Fruit fly (Drosophila melanogaster) whole organism, wandering third instar larva: Measurements from ENCODE around the gene Polr3I.
A peak's percentile ranks its signal among the peaks of the same experiment; 100 is the strongest.

Experiments used
- Abd-B ChIP-seq: fragments of >200 bp; optimal IDR thresholded peaks from 2 replicates; lab custom pipeline; 2017; ENCODE audit warnings: missing biosample characterization, missing genetic modification characterization
- CG32264 ChIP-seq: fragments of 200-800 bp; sonication (Bioruptor generic); optimal IDR thresholded peaks from 2 replicates; lab custom pipeline; 2016; ENCODE audit warnings: missing biosample characterization, missing genetic modification characterization
- CG9705 ChIP-seq: fragments of 200-800 bp; sonication (Bioruptor generic); optimal IDR thresholded peaks from 2 replicates; lab custom pipeline; 2018; ENCODE audit warnings: missing biosample characterization, mild to moderate bottlenecking, missing genetic modification characterization
- CrebA ChIP-seq: fragments of 200-800 bp; sonication (Bioruptor generic); optimal IDR thresholded peaks from 2 replicates; lab custom pipeline; 2016; ENCODE audit warnings: missing biosample characterization, mild to moderate bottlenecking, missing genetic modification characterization, borderline replicate concordance
- Dfd ChIP-seq: fragments of >200 bp; optimal IDR thresholded peaks from 2 replicates; lab custom pipeline; 2017; ENCODE audit warnings: missing biosample characterization, missing genetic modification characterization
- Dif ChIP-seq: fragments of 200-275, 200-300 bp; sonication (Bioruptor generic); optimal IDR thresholded peaks from 2 replicates; lab custom pipeline; 2018; ENCODE audit warnings: missing biosample characterization, missing genetic modification characterization; ENCODE audit not compliant: partially characterized antibody
- GATAd ChIP-seq: sonication (Bioruptor generic); optimal IDR thresholded peaks from 2 replicates; lab custom pipeline; 2016; ENCODE audit warnings: missing biosample characterization, missing genetic modification characterization
- HLH106 ChIP-seq: fragments of 200-800 bp; optimal IDR thresholded peaks from 3 replicates; lab custom pipeline; 2019; ENCODE audit warnings: missing biosample characterization, mild to moderate bottlenecking, missing genetic modification characterization, moderate library complexity
- Hnf4 ChIP-seq: fragments of 200-800 bp; sonication (Bioruptor generic); optimal IDR thresholded peaks from 2 replicates; lab custom pipeline; 2016; ENCODE audit warnings: missing biosample characterization, mild to moderate bottlenecking, missing genetic modification characterization
- Hr78 ChIP-seq: fragments of >200 bp; optimal IDR thresholded peaks from 2 replicates; lab custom pipeline; 2017; ENCODE audit warnings: missing biosample characterization, missing genetic modification characterization
- Hr83 ChIP-seq: fragments of 200-300 bp; sonication (Bioruptor generic); optimal IDR thresholded peaks from 2 replicates; lab custom pipeline; 2016; ENCODE audit warnings: missing biosample characterization, mild to moderate bottlenecking, missing genetic modification characterization, moderate library complexity; ENCODE audit not compliant: poor library complexity, severe bottlenecking
- Jra ChIP-seq: sonication (Bioruptor generic); optimal IDR thresholded peaks from 2 replicates; lab custom pipeline; 2016; ENCODE audit warnings: missing biosample characterization, missing genetic modification characterization
- Mio ChIP-seq: sonication (Bioruptor generic); optimal IDR thresholded peaks from 2 replicates; lab custom pipeline; 2016; ENCODE audit warnings: missing biosample characterization, missing genetic modification characterization
- Myc ChIP-seq: fragments of >200 bp; optimal IDR thresholded peaks from 2 replicates; lab custom pipeline; 2017
- N ChIP-seq: fragments of >200 bp; optimal IDR thresholded peaks from 2 replicates; lab custom pipeline; 2018; ENCODE audit warnings: missing biosample characterization, missing external identifiers, missing genetic modification characterization
- OdsH ChIP-seq: fragments of 200-800 bp; sonication (Bioruptor generic); optimal IDR thresholded peaks from 2 replicates; lab custom pipeline; 2016; ENCODE audit warnings: missing biosample characterization, mild to moderate bottlenecking, missing genetic modification characterization
- Rel ChIP-seq, 2 experiments: fragments of 200-800 bp; sonication (Bioruptor generic) in 1 of 2; optimal IDR thresholded peaks; 2 replicates in 1 of 2; 3 replicates in 1 of 2; lab custom pipeline; 2016 to 2019; ENCODE audit warnings: mild to moderate bottlenecking in 2 of 2, missing biosample characterization in 2 of 2, missing genetic modification characterization in 2 of 2, moderate library complexity in 1 of 2
- Sp1 ChIP-seq: fragments of 200-800 bp; sonication (Bioruptor generic); optimal IDR thresholded peaks from 3 replicates; lab custom pipeline; 2019; ENCODE audit warnings: missing biosample characterization, mild to moderate bottlenecking, missing genetic modification characterization, moderate library complexity
- Vsx2 ChIP-seq: fragments of 200-300, 225-300 bp; sonication (Bioruptor generic); optimal IDR thresholded peaks from 2 replicates; lab custom pipeline; 2018; ENCODE audit warnings: missing biosample characterization, missing genetic modification characterization; ENCODE audit not compliant: partially characterized antibody
- br ChIP-seq: fragments of 200-800 bp; sonication (Bioruptor generic); optimal IDR thresholded peaks from 2 replicates; lab custom pipeline; 2016; ENCODE audit warnings: missing biosample characterization, missing genetic modification characterization
- brk ChIP-seq: fragments of 200-800 bp; sonication (Bioruptor generic); optimal IDR thresholded peaks from 2 replicates; lab custom pipeline; 2016; ENCODE audit warnings: missing biosample characterization, mild to moderate bottlenecking, missing genetic modification characterization
- dl ChIP-seq, 2 experiments: fragments of 175-275, 200-275 bp in 1 of 2; fragments of 200-275 bp in 1 of 2; sonication (Bioruptor generic); optimal IDR thresholded peaks; lab custom pipeline; 2018; ENCODE audit warnings: mild to moderate bottlenecking in 2 of 2, missing biosample characterization in 2 of 2, missing genetic modification characterization in 2 of 2, moderate library complexity in 2 of 2; ENCODE audit not compliant: partially characterized antibody in 2 of 2, insufficient read depth in 1 of 2
- dmrt93B ChIP-seq: fragments of 200-800 bp; sonication (Bioruptor generic); optimal IDR thresholded peaks from 2 replicates; lab custom pipeline; 2018; ENCODE audit warnings: missing biosample characterization, mild to moderate bottlenecking, missing genetic modification characterization
- dsf ChIP-seq: sonication (Bioruptor generic); optimal IDR thresholded peaks from 2 replicates; lab custom pipeline; 2016; ENCODE audit warnings: missing biosample characterization, missing genetic modification characterization, borderline replicate concordance
- ey ChIP-seq: fragments of 200-800 bp; sonication (Bioruptor generic); optimal IDR thresholded peaks from 2 replicates; lab custom pipeline; 2016; ENCODE audit warnings: missing biosample characterization, missing genetic modification characterization
- foxo ChIP-seq, 2 experiments: fragments of 200-800 bp; sonication (Bioruptor generic); optimal IDR thresholded peaks; 2 replicates in 1 of 2; 3 replicates in 1 of 2; lab custom pipeline; 2016 to 2017; ENCODE audit warnings: missing biosample characterization in 2 of 2, missing genetic modification characterization in 2 of 2
- fru ChIP-seq: fragments of 200-800 bp; sonication (Bioruptor generic); optimal IDR thresholded peaks from 3 replicates; lab custom pipeline; 2016; ENCODE audit warnings: missing biosample characterization, mild to moderate bottlenecking, missing genetic modification characterization
- h ChIP-seq: fragments of 200-800 bp; sonication (Bioruptor generic); optimal IDR thresholded peaks from 3 replicates; lab custom pipeline; 2016; ENCODE audit warnings: missing biosample characterization, mild to moderate bottlenecking, missing genetic modification characterization
- lola ChIP-seq: fragments of >200 bp; optimal IDR thresholded peaks from 2 replicates; lab custom pipeline; 2017; ENCODE audit warnings: missing biosample characterization, missing genetic modification characterization
- pan ChIP-seq: fragments of >200 bp; optimal IDR thresholded peaks from 2 replicates; lab custom pipeline; 2017
- psq ChIP-seq: fragments of 200-800 bp; sonication (Bioruptor generic); optimal IDR thresholded peaks from 3 replicates; lab custom pipeline; 2017; ENCODE audit warnings: missing biosample characterization, mild to moderate bottlenecking, missing genetic modification characterization, moderate library complexity
- rgr ChIP-seq: fragments of 200-800 bp; sonication (Bioruptor generic); optimal IDR thresholded peaks from 3 replicates; lab custom pipeline; 2016; ENCODE audit warnings: missing biosample characterization, mild to moderate bottlenecking, missing genetic modification characterization
- sage ChIP-seq: fragments of 200-800 bp; sonication (Bioruptor generic); optimal IDR thresholded peaks from 2 replicates; lab custom pipeline; 2016; ENCODE audit warnings: missing biosample characterization, mild to moderate bottlenecking, missing genetic modification characterization
- sv ChIP-seq: fragments of 200-800 bp; sonication (Bioruptor generic); optimal IDR thresholded peaks from 3 replicates; lab custom pipeline; 2016; ENCODE audit warnings: missing biosample characterization, missing genetic modification characterization
- tai ChIP-seq: sonication (Bioruptor generic); optimal IDR thresholded peaks from 2 replicates; lab custom pipeline; 2016; ENCODE audit warnings: missing biosample characterization, missing genetic modification characterization
- usp ChIP-seq: fragments of >200 bp; optimal IDR thresholded peaks from 2 replicates; lab custom pipeline; 2017; ENCODE audit warnings: missing biosample characterization, missing genetic modification characterization
- woc ChIP-seq: sonication (Bioruptor generic); optimal IDR thresholded peaks from 2 replicates; lab custom pipeline; 2016; ENCODE audit warnings: missing biosample characterization, mild to moderate bottlenecking, missing genetic modification characterization

The Polr3I gene

dm6 chrX:16918767-16919336 is 34.5 kb downstream of the Polr3I start:
- TF ChIP-seq tai (GFP tag; lab: Kevin White, UChicago): no peak
- TF ChIP-seq Sp1 (GFP tag; lab: Kevin White, UChicago): peak; percentile 28
- no peak for TF ChIP-seq Rel (GFP tag; optimal IDR thresholded peaks at IDR 0.05; lab: Kevin White, UChicago)
- peak; percentile 26 for TF ChIP-seq Rel (tag; optimal IDR thresholded peaks at IDR 0.05; lab: Kevin White, UChicago)

dm6 chrX:16920682-16921286 is 36.4 kb downstream of the Polr3I start:
- TF ChIP-seq sage (GFP tag; lab: Kevin White, UChicago) (no peak), ey (no peak), tai (GFP tag; lab: Kevin White, UChicago) (no peak), sv (GFP tag; lab: Kevin White, UChicago) (no peak), Hr78 (GFP tag; lab: Kevin White, UChicago) (no peak), pan (lab: Kevin White, UChicago) (no peak), dl (GFP tag; optimal IDR thresholded peaks at IDR 0.05; lab: Kevin White, UChicago; ENCODE audit: insufficient read depth in 1 of 2, partially characterized antibody in 2 of 2) (no peak), CG9705 (GFP tag; lab: Kevin White, UChicago) (no peak), Jra (GFP tag; lab: Kevin White, UChicago) (no peak), fru (GFP tag; lab: Kevin White, UChicago) (no peak), dsf (GFP tag; lab: Kevin White, UChicago) (no peak), Mio (GFP tag; lab: Kevin White, UChicago) (no peak)

- no peak for TF ChIP-seq Rel (GFP tag; optimal IDR thresholded peaks at IDR 0.05; lab: Kevin White, UChicago)
- TF ChIP-seq Rel (tag; optimal IDR thresholded peaks at IDR 0.05; lab: Kevin White, UChicago): no peak
- TF ChIP-seq OdsH (GFP tag; lab: Kevin White, UChicago): no peak
- TF ChIP-seq Jra (GFP tag; lab: Kevin White, UChicago): no peak
- no peak for TF ChIP-seq Myc (lab: Kevin White, UChicago)
- TF ChIP-seq Hr83 (GFP tag; lab: Kevin White, UChicago): no peak
- no peak for TF ChIP-seq Sp1 (GFP tag; lab: Kevin White, UChicago)
- no peak for TF ChIP-seq GATAd (GFP tag; lab: Kevin White, UChicago)
- no peak for TF ChIP-seq dmrt93B (GFP tag; lab: Kevin White, UChicago)
- TF ChIP-seq N (GFP tag; lab: Kevin White, UChicago): no peak
- no peak for TF ChIP-seq Abd-B (GFP tag; lab: Kevin White, UChicago)
- no peak for TF ChIP-seq pan (lab: Kevin White, UChicago)
- TF ChIP-seq usp: no peak
- no peak for TF ChIP-seq Dfd (GFP tag; lab: Kevin White, UChicago)
- no peak for TF ChIP-seq woc (GFP tag; lab: Kevin White, UChicago)
Measured at dm6 chrX:16922626-16923025, 38.2 kb downstream of the Polr3I start.

dm6 chrX:16923503-16923902 is 39.1 kb downstream of the Polr3I start:
- no peak for TF ChIP-seq usp
- no peak for TF ChIP-seq foxo (GFP tag; optimal IDR thresholded peaks at IDR 0.05; lab: Kevin White, UChicago)
- peak; percentile 1 for TF ChIP-seq ey
- no peak for TF ChIP-seq N (GFP tag; lab: Kevin White, UChicago)
- no peak for TF ChIP-seq Sp1 (GFP tag; lab: Kevin White, UChicago)
- no peak for TF ChIP-seq tai (GFP tag; lab: Kevin White, UChicago)
- TF ChIP-seq pan (lab: Kevin White, UChicago): no peak
- TF ChIP-seq Hnf4: no peak
- no peak for TF ChIP-seq br
- no peak for TF ChIP-seq CrebA
- TF ChIP-seq Mio (GFP tag; lab: Kevin White, UChicago): no peak
- peak; percentile 6 for TF ChIP-seq OdsH (GFP tag; lab: Kevin White, UChicago)
- TF ChIP-seq Rel (GFP tag; optimal IDR thresholded peaks at IDR 0.05; lab: Kevin White, UChicago): no peak
- no peak for TF ChIP-seq Rel (tag; optimal IDR thresholded peaks at IDR 0.05; lab: Kevin White, UChicago)
- TF ChIP-seq lola (GFP tag; lab: Kevin White, UChicago): no peak
- no peak for TF ChIP-seq Myc (lab: Kevin White, UChicago)
- no peak for TF ChIP-seq Abd-B (GFP tag; lab: Kevin White, UChicago)
- TF ChIP-seq dmrt93B (GFP tag; lab: Kevin White, UChicago): no peak
- TF ChIP-seq Jra (GFP tag; lab: Kevin White, UChicago): no peak
- no peak for TF ChIP-seq brk (GFP tag; lab: Kevin White, UChicago)
- TF ChIP-seq Vsx2: no peak
- TF ChIP-seq sage (GFP tag; lab: Kevin White, UChicago): no peak
- TF ChIP-seq woc (GFP tag; lab: Kevin White, UChicago): no peak
- no peak for TF ChIP-seq fru (GFP tag; lab: Kevin White, UChicago)
- TF ChIP-seq CG32264: no peak
- no peak for TF ChIP-seq dsf (GFP tag; lab: Kevin White, UChicago)
- TF ChIP-seq h: peak; percentile 15
- TF ChIP-seq HLH106: no peak
- TF ChIP-seq Dfd (GFP tag; lab: Kevin White, UChicago): no peak
- TF ChIP-seq Hr78 (GFP tag; lab: Kevin White, UChicago): no peak
- TF ChIP-seq Dif (GFP tag; lab: Kevin White, UChicago): no peak
- no peak for TF ChIP-seq dl (GFP tag; optimal IDR thresholded peaks at IDR 0.05; lab: Kevin White, UChicago; ENCODE audit: insufficient read depth in 1 of 2, partially characterized antibody in 2 of 2)
- no peak for TF ChIP-seq Hr83 (GFP tag; lab: Kevin White, UChicago)
- no peak for TF ChIP-seq GATAd (GFP tag; lab: Kevin White, UChicago)
- TF ChIP-seq rgr (GFP tag; lab: Kevin White, UChicago): peak; percentile 23
- TF ChIP-seq psq: peak; percentile 6
- no peak for TF ChIP-seq CG9705 (GFP tag; lab: Kevin White, UChicago)
